Worm (Caenorhabditis elegans) whole organism, L4 larva: ENCODE measurements around the gene Y51A2D.1.

Experiments used
- F26F4.8 ChIP-seq: fragments of 200-800 bp; sonication (Bioruptor generic); conservative IDR thresholded peaks from 2 replicates; pipeline ENCODE4 v1.3.6; 2022; ENCODE audit warnings: missing genetic modification characterization, missing compliant biosample characterization
- Y105C5A.15 ChIP-seq: fragments of 200-800 bp; sonication (Bioruptor generic); IDR thresholded peaks from 2 replicates; pipeline ENCODE4 v1.3.6; 2022; ENCODE audit warnings: missing genetic modification characterization, missing compliant biosample characterization
- Y48G9A.11 ChIP-seq: fragments of 200-800 bp; sonication (Bioruptor generic); IDR thresholded peaks from 2 replicates; pipeline ENCODE4 v1.3.6; 2022; ENCODE audit warnings: missing genetic modification reagents, missing genetic modification characterization, missing compliant biosample characterization
- Y5F2A.4 ChIP-seq: fragments of 200-800 bp; sonication (Bioruptor generic); optimal IDR thresholded peaks from 2 replicates; lab custom pipeline; 2018; ENCODE audit warnings: mild to moderate bottlenecking, missing genetic modification characterization, missing compliant biosample characterization
- aha-1 ChIP-seq: fragments of 150-350 bp; peaks from one replicate; lab custom pipeline; 2014; ENCODE audit warnings: missing biosample characterization, missing genetic modification characterization
- aly-2 ChIP-seq: sonication (generic microtip); optimal IDR thresholded peaks from 2 replicates; lab custom pipeline; 2018; ENCODE audit warnings: missing biosample characterization, missing genetic modification characterization
- ama-1 ChIP-seq: fragments of 150-350 bp; optimal IDR thresholded peaks from 2 replicates; lab custom pipeline; 2014; ENCODE audit warnings: inconsistent platforms, mixed read lengths
- arid-1 ChIP-seq: fragments of 200-800 bp; sonication (Bioruptor generic); conservative IDR thresholded peaks from 2 replicates; pipeline ENCODE4 v1.3.6; 2022; ENCODE audit warnings: missing genetic modification reagents, missing genetic modification characterization, missing compliant biosample characterization
- ceh-62 ChIP-seq: sonication (generic microtip); optimal IDR thresholded peaks from 2 replicates; lab custom pipeline; 2017; ENCODE audit warnings: missing biosample characterization, missing genetic modification characterization
- cey-2 ChIP-seq: sonication (generic microtip); optimal IDR thresholded peaks from 3 replicates; lab custom pipeline; 2017; ENCODE audit warnings: missing genetic modification characterization, mild to moderate bottlenecking, missing compliant biosample characterization, antibody characterized with exemption, borderline replicate concordance; ENCODE audit not compliant: insufficient read depth
- daf-16 ChIP-seq, 3 experiments: sonication (generic microtip); optimal IDR thresholded peaks; 2 replicates each; lab custom pipeline; 2016 to 2017; ENCODE audit warnings: missing genetic modification characterization in 3 of 3, missing genetic modification reagents in 3 of 3, mild to moderate bottlenecking in 2 of 3, missing compliant biosample characterization in 2 of 3, missing biosample characterization in 1 of 3, moderate library complexity in 1 of 3
- daf-19 ChIP-seq: fragments of 200-800 bp; sonication (Bioruptor generic); conservative IDR thresholded peaks from 2 replicates; pipeline ENCODE4 v1.3.6; 2022; ENCODE audit warnings: missing genetic modification characterization, missing compliant biosample characterization
- daf-8 ChIP-seq: fragments of 200-800 bp; sonication (Bioruptor generic); IDR thresholded peaks from 2 replicates; pipeline ENCODE4 v1.3.6; 2022; ENCODE audit warnings: missing genetic modification characterization, missing compliant biosample characterization
- dmd-8 ChIP-seq: fragments of 200-800 bp; sonication (Bioruptor generic); IDR thresholded peaks from 2 replicates; pipeline ENCODE4 v1.3.6; 2022; ENCODE audit warnings: missing genetic modification characterization, missing compliant biosample characterization
- fkh-10 ChIP-seq: fragments of 150-350 bp; optimal IDR thresholded peaks from 2 replicates; lab custom pipeline; 2014; ENCODE audit warnings: missing biosample characterization, missing genetic modification reagents, missing genetic modification characterization
- fos-1 ChIP-seq: fragments of 150-350 bp; optimal IDR thresholded peaks from 2 replicates; lab custom pipeline; 2014; ENCODE audit warnings: missing biosample characterization, missing genetic modification characterization
- gei-8 ChIP-seq: fragments of 200-800 bp; sonication (Bioruptor generic); optimal IDR thresholded peaks from 2 replicates; lab custom pipeline; 2018; ENCODE audit warnings: mild to moderate bottlenecking, missing genetic modification characterization, missing compliant biosample characterization
- hlh-11 ChIP-seq: fragments of 200-800 bp; sonication (Bioruptor generic); optimal IDR thresholded peaks from 2 replicates; lab custom pipeline; 2018; ENCODE audit warnings: mild to moderate bottlenecking, missing genetic modification characterization, missing compliant biosample characterization
- hlh-30 ChIP-seq: sonication (generic microtip); optimal IDR thresholded peaks from 2 replicates; lab custom pipeline; 2017; ENCODE audit warnings: antibody characterized with exemption, mild to moderate bottlenecking, missing genetic modification characterization, missing compliant biosample characterization; ENCODE audit not compliant: insufficient read depth
- hmg-1.1 ChIP-seq: fragments of 200-800 bp; sonication (Bioruptor generic); IDR thresholded peaks from 2 replicates; pipeline ENCODE4 v1.3.6; 2022; ENCODE audit warnings: missing genetic modification reagents, missing genetic modification characterization, missing compliant biosample characterization
- mdt-29 ChIP-seq: fragments of 200-800 bp; sonication (Bioruptor generic); IDR thresholded peaks from 2 replicates; pipeline ENCODE4 v1.3.6; 2022; ENCODE audit warnings: missing genetic modification reagents, missing genetic modification characterization, missing compliant biosample characterization
- mep-1 ChIP-seq: fragments of 150-350 bp; sonication (generic microtip); optimal IDR thresholded peaks from 3 replicates; lab custom pipeline; 2014; ENCODE audit warnings: missing biosample characterization, missing genetic modification characterization
- mes-2 ChIP-seq: sonication (generic microtip); optimal IDR thresholded peaks from 2 replicates; lab custom pipeline; 2016; ENCODE audit warnings: missing genotype, mild to moderate bottlenecking, missing genetic modification characterization, missing compliant biosample characterization; ENCODE audit not compliant: poor library complexity, severe bottlenecking
- mxl-2 ChIP-seq: fragments of 200-800 bp; sonication (Bioruptor generic); conservative IDR thresholded peaks from 2 replicates; pipeline ENCODE4 v1.3.6; 2022; ENCODE audit warnings: missing genetic modification reagents, missing genetic modification characterization, missing compliant biosample characterization
- mxl-3 ChIP-seq: fragments of 200-800 bp; sonication (Bioruptor generic); optimal IDR thresholded peaks from 2 replicates; lab custom pipeline; 2018; ENCODE audit warnings: mild to moderate bottlenecking, missing genetic modification characterization, missing compliant biosample characterization
- nhr-11 ChIP-seq: fragments of 150-350 bp; optimal IDR thresholded peaks from 2 replicates; lab custom pipeline; 2014; ENCODE audit warnings: missing biosample characterization, missing genetic modification characterization
- nhr-25 ChIP-seq: sonication (generic microtip); optimal IDR thresholded peaks from 2 replicates; lab custom pipeline; 2017; ENCODE audit warnings: missing genetic modification characterization, mild to moderate bottlenecking, missing compliant biosample characterization, antibody characterized with exemption, moderate library complexity, borderline replicate concordance; ENCODE audit not compliant: insufficient read depth
- nhr-28 ChIP-seq: fragments of 150-350 bp; optimal IDR thresholded peaks from 2 replicates; lab custom pipeline; 2014; ENCODE audit warnings: missing biosample characterization, missing genetic modification characterization
- nhr-42 ChIP-seq: fragments of 200-800 bp; sonication (Bioruptor generic); IDR thresholded peaks from 2 replicates; pipeline ENCODE4 v1.3.6; 2022; ENCODE audit warnings: missing genetic modification characterization, missing compliant biosample characterization
- nhr-48 ChIP-seq: sonication (generic microtip); optimal IDR thresholded peaks from 2 replicates; lab custom pipeline; 2016; ENCODE audit warnings: mild to moderate bottlenecking, missing genetic modification characterization, missing compliant biosample characterization
- nhr-76 ChIP-seq: fragments of 150-350 bp; optimal IDR thresholded peaks from 2 replicates; lab custom pipeline; 2014; ENCODE audit warnings: missing biosample characterization, missing genetic modification characterization
- nhr-77 ChIP-seq: fragments of 150-350 bp; optimal IDR thresholded peaks from 2 replicates; lab custom pipeline; 2014; ENCODE audit warnings: missing biosample characterization, missing genetic modification characterization
- pha-4 ChIP-seq, 2 experiments: fragments of 150-350 bp in 1 of 2; fragments of 200-800 bp in 1 of 2; sonication (Bioruptor generic) in 1 of 2; IDR thresholded peaks in 1 of 2; optimal IDR thresholded peaks in 1 of 2; 2 replicates each; pipeline versions ENCODE4 v1.3.6 to Lab custom; 2014 to 2022; ENCODE audit warnings: missing genetic modification characterization in 2 of 2, missing genetic modification reagents in 2 of 2, missing biosample characterization in 1 of 2, missing compliant biosample characterization in 1 of 2
- php-3 ChIP-seq: fragments of 200-800 bp; sonication (Bioruptor generic); IDR thresholded peaks from 2 replicates; pipeline ENCODE4 v1.3.6; 2022; ENCODE audit warnings: missing genetic modification reagents, missing genetic modification characterization, missing compliant biosample characterization
- rbr-2 ChIP-seq: sonication (generic microtip); optimal IDR thresholded peaks from 2 replicates; lab custom pipeline; 2016; ENCODE audit warnings: missing genotype, missing genetic modification characterization, missing compliant biosample characterization
- sdz-12 ChIP-seq: fragments of 200-800 bp; sonication (Bioruptor generic); optimal IDR thresholded peaks from 2 replicates; lab custom pipeline; 2018; ENCODE audit warnings: mild to moderate bottlenecking, missing genetic modification characterization, missing compliant biosample characterization
- skn-1 ChIP-seq: fragments of 150-350 bp; optimal IDR thresholded peaks from 2 replicates; lab custom pipeline; 2014; ENCODE audit warnings: missing biosample characterization, missing genetic modification characterization
- snpc-4 ChIP-seq: fragments of 150-350 bp; optimal IDR thresholded peaks from 2 replicates; lab custom pipeline; 2014; ENCODE audit warnings: missing biosample characterization, missing genetic modification characterization
- spr-1 ChIP-seq: sonication (generic microtip); optimal IDR thresholded peaks from 2 replicates; lab custom pipeline; 2016; ENCODE audit warnings: mild to moderate bottlenecking, missing genetic modification characterization, missing compliant biosample characterization
- tra-1 ChIP-seq: fragments of 200-800 bp; sonication (Bioruptor generic); IDR thresholded peaks from 2 replicates; pipeline ENCODE4 v1.3.6; 2022; ENCODE audit warnings: missing genetic modification reagents, missing genetic modification characterization, missing compliant biosample characterization
- unc-130 ChIP-seq: sonication (generic microtip); optimal IDR thresholded peaks from 2 replicates; lab custom pipeline; 2016; ENCODE audit warnings: missing genetic modification reagents, missing genetic modification characterization, missing compliant biosample characterization
- vab-7 ChIP-seq: fragments of 200-800 bp; sonication (Bioruptor generic); IDR thresholded peaks from 2 replicates; pipeline ENCODE4 v1.3.6; 2022; ENCODE audit warnings: missing genetic modification reagents, missing genetic modification characterization, missing compliant biosample characterization
- zfp-3 ChIP-seq: fragments of 200-800 bp; sonication (Bioruptor generic); conservative IDR thresholded peaks from 2 replicates; pipeline ENCODE4 v1.3.6; 2022; ENCODE audit warnings: missing genetic modification reagents, missing genetic modification characterization, missing compliant biosample characterization
- zip-2 ChIP-seq: fragments of 150-350 bp; optimal IDR thresholded peaks from 2 replicates; lab custom pipeline; 2014; ENCODE audit warnings: missing biosample characterization, missing genetic modification characterization
- ztf-11 ChIP-seq: fragments of 150-350 bp; optimal IDR thresholded peaks from 2 replicates; lab custom pipeline; 2014; ENCODE audit warnings: missing biosample characterization, missing genetic modification characterization

Gene Y51A2D.1

ce11 chrV:18533606-18534005 is 24.9 kb downstream of the Y51A2D.1 start, which contains the start of gene ints-5 (continued):
- no peak for TF ChIP-seq ztf-11
- no peak for TF ChIP-seq zfp-3 (GFP tag; lab: Robert Waterston, UW)
- TF ChIP-seq daf-16 (GFP tag; optimal IDR thresholded peaks at IDR 0.05; lab: Kevin White, UChicago), result no peak
- peak; percentile 11 for TF ChIP-seq daf-16 (tag; optimal IDR thresholded peaks at IDR 0.05; lab: Kevin White, UChicago)
- no peak for TF ChIP-seq Y48G9A.11 (GFP tag; lab: Robert Waterston, UW)
- no peak for TF ChIP-seq ama-1 (lab: Kevin White, UChicago)
- no peak for TF ChIP-seq rbr-2
- TF ChIP-seq mdt-29, result no peak
- TF ChIP-seq tra-1 (GFP tag; lab: Robert Waterston, UW), result no peak
- no peak for TF ChIP-seq daf-19 (GFP tag; lab: Robert Waterston, UW)
- peak; percentile 61 for TF ChIP-seq mes-2 (tag; lab: Kevin White, UChicago)
- TF ChIP-seq nhr-25 (tag; lab: Kevin White, UChicago), result no peak
- no peak for TF ChIP-seq unc-130 (GFP tag; lab: Kevin White, UChicago)
- no peak for TF ChIP-seq vab-7 (GFP tag; lab: Robert Waterston, UW)
- TF ChIP-seq spr-1 (tag; lab: Kevin White, UChicago), result no peak
- no peak for TF ChIP-seq Y105C5A.15 (GFP tag; lab: Robert Waterston, UW)
- TF ChIP-seq arid-1 (GFP tag; lab: Robert Waterston, UW), result no peak
- no peak for TF ChIP-seq aly-2
- TF ChIP-seq fos-1 (tag; lab: Kevin White, UChicago), result no peak
- no peak for TF ChIP-seq fkh-10 (GFP tag; lab: Kevin White, UChicago)
- TF ChIP-seq hlh-11 (tag; lab: Kevin White, UChicago), result peak; percentile 10
- TF ChIP-seq hmg-1.1 (GFP tag; lab: Robert Waterston, UW), result no peak
- no peak for TF ChIP-seq nhr-76 (tag; lab: Kevin White, UChicago)
- TF ChIP-seq nhr-48 (tag; lab: Kevin White, UChicago), result no peak
- TF ChIP-seq mxl-2, result no peak
- TF ChIP-seq dmd-8 (GFP tag; lab: Robert Waterston, UW), result no peak
- peak; percentile 12 for TF ChIP-seq hlh-30 (tag; lab: Kevin White, UChicago)
- TF ChIP-seq, all 104 proteins: peak for 12

DNA sequence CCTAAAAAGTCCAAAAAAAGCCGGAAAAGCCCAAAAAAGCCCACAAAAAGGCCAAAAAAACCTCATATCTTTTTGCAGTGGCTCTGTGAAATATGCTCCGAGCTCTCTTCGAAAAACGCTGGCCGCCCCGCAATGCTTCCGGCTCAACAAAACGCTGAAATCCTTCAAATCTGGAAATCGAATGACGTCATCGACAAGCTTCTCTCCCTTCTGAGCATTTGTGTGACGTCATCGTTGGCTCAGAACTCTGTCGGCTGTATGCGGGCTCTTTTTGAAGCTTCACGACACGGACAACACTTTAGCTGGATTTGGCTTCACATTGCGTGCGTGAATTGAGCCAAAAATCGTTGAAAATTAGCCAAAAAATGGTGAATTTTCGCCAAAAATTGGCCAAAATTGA is 27.4 kb downstream of the Y51A2D.1 start:
- TF ChIP-seq aha-1 (tag; lab: Kevin White, UChicago) (no peak), nhr-42 (GFP tag; lab: Robert Waterston, UW) (no peak), gei-8 (no peak), daf-19 (GFP tag; lab: Robert Waterston, UW) (no peak), hlh-30 (tag; lab: Kevin White, UChicago) (no peak), pha-4 (GFP tag; IDR thresholded peaks at IDR 0.05; lab: Robert Waterston, UW) (no peak), pha-4 (tag; optimal IDR thresholded peaks at IDR 0.05; lab: Kevin White, UChicago) (no peak), nhr-11 (tag; lab: Kevin White, UChicago) (no peak), fos-1 (tag; lab: Kevin White, UChicago) (no peak), nhr-77 (tag; lab: Kevin White, UChicago) (no peak), spr-1 (tag; lab: Kevin White, UChicago) (no peak), daf-8 (no peak), snpc-4 (tag; lab: Kevin White, UChicago) (no peak), nhr-48 (tag; lab: Kevin White, UChicago) (no peak)

ce11 chrV:18553750-18554149 is 45.1 kb downstream of the Y51A2D.1 start, which contains the start of gene Y51A2D.8:
Y51A2D.8 (minus strand) TSS chrV:18553850.
- TF ChIP-seq Y5F2A.4 (GFP tag; lab: Kevin White, UChicago), result no peak
- TF ChIP-seq nhr-77 (tag; lab: Kevin White, UChicago), result no peak
- TF ChIP-seq cey-2 (tag; lab: Kevin White, UChicago), result no peak
- TF ChIP-seq tra-1 (GFP tag; lab: Robert Waterston, UW), result no peak
- no peak for TF ChIP-seq mxl-3 (GFP tag; lab: Kevin White, UChicago)
- no peak for TF ChIP-seq nhr-28 (tag; lab: Kevin White, UChicago)
- no peak for TF ChIP-seq dmd-8 (GFP tag; lab: Robert Waterston, UW)
- no peak for TF ChIP-seq php-3
- TF ChIP-seq Y105C5A.15 (GFP tag; lab: Robert Waterston, UW), result no peak
- no peak for TF ChIP-seq sdz-12 (GFP tag; lab: Kevin White, UChicago)
- no peak for TF ChIP-seq nhr-25 (tag; lab: Kevin White, UChicago)
- TF ChIP-seq hlh-30 (tag; lab: Kevin White, UChicago), result no peak
- no peak for TF ChIP-seq ceh-62
- no peak for TF ChIP-seq F26F4.8
- no peak for TF ChIP-seq mep-1 (tag; lab: Kevin White, UChicago)
- no peak for TF ChIP-seq daf-19 (GFP tag; lab: Robert Waterston, UW)
- TF ChIP-seq skn-1 (tag; lab: Kevin White, UChicago), result no peak
- TF ChIP-seq zip-2, result no peak
- no peak for TF ChIP-seq unc-130 (GFP tag; lab: Kevin White, UChicago)
